Worm (Caenorhabditis elegans) whole organism, young adult: ENCODE data around the gene F26F4.12.
A peak's percentile ranks its signal among the peaks of the same experiment; 100 is the strongest.

Source experiments
- B0035.1 ChIP-seq: sonication (generic microtip); optimal IDR thresholded peaks from 2 replicates; lab custom pipeline; 2016; ENCODE audit warnings: missing genetic modification characterization, mild to moderate bottlenecking, missing compliant biosample characterization, missing genotype, missing genetic modification reagents
- B0261.1 ChIP-seq: sonication (generic microtip); optimal IDR thresholded peaks from 2 replicates; lab custom pipeline; 2016; ENCODE audit warnings: mild to moderate bottlenecking, missing genetic modification characterization, moderate library complexity, missing compliant biosample characterization
- B0336.3 ChIP-seq: fragments of 200-800 bp; sonication (Bioruptor generic); IDR thresholded peaks from 2 replicates; pipeline ENCODE4 v1.3.6; 2022; ENCODE audit warnings: missing genetic modification characterization, missing compliant biosample characterization
- F49E8.2 ChIP-seq: sonication (generic microtip); optimal IDR thresholded peaks from 3 replicates; lab custom pipeline; 2017; ENCODE audit warnings: missing genetic modification characterization, mild to moderate bottlenecking, missing compliant biosample characterization, antibody characterized with exemption, moderate library complexity; ENCODE audit not compliant: insufficient read depth
- F52B5.7 ChIP-seq: sonication (generic microtip); optimal IDR thresholded peaks from 2 replicates; lab custom pipeline; 2016; ENCODE audit warnings: mild to moderate bottlenecking, missing genetic modification characterization, missing compliant biosample characterization
- K11D2.4 ChIP-seq: fragments of 200-800 bp; sonication (Bioruptor generic); IDR thresholded peaks from 2 replicates; pipeline ENCODE4 v1.3.6; 2022; ENCODE audit warnings: missing genetic modification reagents, missing genetic modification characterization, missing compliant biosample characterization
- K12H6.12 ChIP-seq: fragments of 200-800 bp; sonication (Bioruptor generic); optimal IDR thresholded peaks from 2 replicates; lab custom pipeline; 2018; ENCODE audit warnings: mild to moderate bottlenecking, missing genetic modification characterization, missing compliant biosample characterization
- T26A5.8 ChIP-seq: sonication (generic microtip); optimal IDR thresholded peaks from 2 replicates; lab custom pipeline; 2016; ENCODE audit warnings: missing genetic modification characterization, missing compliant biosample characterization
- Y56A3A.18 ChIP-seq: fragments of 200-800 bp; sonication (Bioruptor generic); IDR thresholded peaks from 2 replicates; pipeline ENCODE4 v1.3.6; 2022; ENCODE audit warnings: missing genetic modification reagents, missing genetic modification characterization, missing compliant biosample characterization
- ama-1 ChIP-seq, 3 experiments: fragments of 150-350 bp in 1 of 3; sonication (generic microtip) in 2 of 3; optimal IDR thresholded peaks; 2 replicates each; lab custom pipeline; 2014 to 2018; ENCODE audit warnings: missing biosample characterization in 2 of 3, missing genetic modification characterization in 2 of 3, missing genetic modification reagents in 2 of 3
- aptf-2 ChIP-seq: fragments of 200-800 bp; sonication (Bioruptor generic); conservative IDR thresholded peaks from 2 replicates; pipeline ENCODE4 v1.3.6; 2022; ENCODE audit warnings: missing genetic modification reagents, missing genetic modification characterization, missing compliant biosample characterization
- aptf-3 ChIP-seq: fragments of 200-800 bp; sonication (Bioruptor generic); IDR thresholded peaks from 2 replicates; pipeline ENCODE4 v1.3.6; 2022; ENCODE audit warnings: missing genetic modification characterization, missing compliant biosample characterization
- atf-7 ChIP-seq: sonication (generic microtip); optimal IDR thresholded peaks from 2 replicates; lab custom pipeline; 2017; ENCODE audit warnings: mild to moderate bottlenecking, missing genetic modification characterization, missing compliant biosample characterization
- attf-5 ChIP-seq: fragments of 200-800 bp; sonication (Bioruptor generic); optimal IDR thresholded peaks from 2 replicates; lab custom pipeline; 2018; ENCODE audit warnings: mild to moderate bottlenecking, missing genetic modification characterization, missing compliant biosample characterization
- bed-1 ChIP-seq: fragments of 200-800 bp; sonication (Bioruptor generic); IDR thresholded peaks from 2 replicates; pipeline ENCODE4 v1.3.6; 2022; ENCODE audit warnings: missing genetic modification reagents, missing genetic modification characterization, missing compliant biosample characterization
- ccch-3 ChIP-seq: fragments of 200-800 bp; sonication (Bioruptor generic); optimal IDR thresholded peaks from 2 replicates; lab custom pipeline; 2018; ENCODE audit warnings: mild to moderate bottlenecking, missing genetic modification characterization, missing compliant biosample characterization
- cebp-1 ChIP-seq, 2 experiments: fragments of 200-800 bp in 1 of 2; sonication (Bioruptor generic) in 1 of 2; sonication (generic microtip) in 1 of 2; IDR thresholded peaks in 1 of 2; optimal IDR thresholded peaks in 1 of 2; 2 replicates each; pipeline versions ENCODE4 v1.3.6 to Lab custom; 2017 to 2022; ENCODE audit warnings: missing compliant biosample characterization in 2 of 2, missing genetic modification characterization in 2 of 2, mild to moderate bottlenecking in 1 of 2, missing genetic modification reagents in 1 of 2, moderate library complexity in 1 of 2
- ceh-79 ChIP-seq: sonication (generic microtip); optimal IDR thresholded peaks from 2 replicates; lab custom pipeline; 2017; ENCODE audit warnings: mild to moderate bottlenecking, missing genetic modification characterization, missing compliant biosample characterization
- dox-1 ChIP-seq: fragments of 200-800 bp; sonication (Bioruptor generic); IDR thresholded peaks from 2 replicates; pipeline ENCODE4 v1.3.6; 2022; ENCODE audit warnings: missing genetic modification reagents, missing genetic modification characterization, missing compliant biosample characterization
- dpff-1 ChIP-seq: sonication (generic microtip); optimal IDR thresholded peaks from 2 replicates; lab custom pipeline; 2017; ENCODE audit warnings: mild to moderate bottlenecking, missing genetic modification characterization, missing compliant biosample characterization
- dpl-1 ChIP-seq: fragments of 150-350 bp; optimal IDR thresholded peaks from 2 replicates; lab custom pipeline; 2014; ENCODE audit warnings: missing biosample characterization, missing genetic modification reagents, missing genetic modification characterization
- ets-4 ChIP-seq: fragments of 200-800 bp; sonication (Bioruptor generic); optimal IDR thresholded peaks from 2 replicates; lab custom pipeline; 2018; ENCODE audit warnings: mild to moderate bottlenecking, missing genetic modification characterization, missing compliant biosample characterization
- gei-17 ChIP-seq: fragments of 200-800 bp; sonication (Bioruptor generic); optimal IDR thresholded peaks from 2 replicates; lab custom pipeline; 2018; ENCODE audit warnings: mild to moderate bottlenecking, missing genetic modification characterization, missing compliant biosample characterization
- him-1 ChIP-seq: sonication (generic microtip); optimal IDR thresholded peaks from 2 replicates; lab custom pipeline; 2016; ENCODE audit warnings: missing genotype, missing genetic modification reagents, missing genetic modification characterization, missing compliant biosample characterization
- hlh-26 ChIP-seq: fragments of 200-800 bp; sonication (Bioruptor generic); conservative IDR thresholded peaks from 2 replicates; pipeline ENCODE4 v1.3.6; 2022; ENCODE audit warnings: missing genetic modification reagents, missing genetic modification characterization, missing compliant biosample characterization
- hmg-1.2 ChIP-seq: fragments of 200-800 bp; sonication (Bioruptor generic); IDR thresholded peaks from 2 replicates; pipeline ENCODE4 v1.3.6; 2022; ENCODE audit warnings: missing genetic modification reagents, missing genetic modification characterization, missing compliant biosample characterization
- hmg-20 ChIP-seq: fragments of 200-800 bp; sonication (Bioruptor generic); IDR thresholded peaks from 2 replicates; pipeline ENCODE4 v1.3.6; 2022; ENCODE audit warnings: missing genetic modification reagents, missing genetic modification characterization, missing compliant biosample characterization
- hrde-1 ChIP-seq: sonication (generic microtip); optimal IDR thresholded peaks from 2 replicates; lab custom pipeline; 2016; ENCODE audit warnings: missing genetic modification characterization, mild to moderate bottlenecking, missing compliant biosample characterization, moderate library complexity, missing genotype, missing genetic modification reagents, borderline replicate concordance
- lin-40 ChIP-seq: sonication (generic microtip); optimal IDR thresholded peaks from 2 replicates; lab custom pipeline; 2016; ENCODE audit warnings: missing genetic modification characterization, mild to moderate bottlenecking, missing compliant biosample characterization, missing genotype, missing genetic modification reagents
- madf-6 ChIP-seq: fragments of 200-800 bp; sonication (Bioruptor generic); IDR thresholded peaks from 2 replicates; pipeline ENCODE4 v1.3.6; 2022; ENCODE audit warnings: missing genetic modification reagents, missing genetic modification characterization, missing compliant biosample characterization
- madf-8 ChIP-seq: fragments of 200-800 bp; sonication (Bioruptor generic); conservative IDR thresholded peaks from 2 replicates; pipeline ENCODE4 v1.3.6; 2022; ENCODE audit warnings: missing genetic modification reagents, missing genetic modification characterization, missing compliant biosample characterization
- mcd-1 ChIP-seq: fragments of 200-800 bp; sonication (Bioruptor generic); IDR thresholded peaks from 2 replicates; pipeline ENCODE4 v1.3.6; 2022; ENCODE audit warnings: missing genetic modification reagents, missing genetic modification characterization, missing compliant biosample characterization
- mel-28 ChIP-seq: sonication (generic microtip); optimal IDR thresholded peaks from 2 replicates; lab custom pipeline; 2016; ENCODE audit warnings: borderline replicate concordance, mild to moderate bottlenecking, missing genetic modification characterization, missing compliant biosample characterization
- mxl-1 ChIP-seq: sonication (generic microtip); optimal IDR thresholded peaks from 2 replicates; lab custom pipeline; 2016; ENCODE audit warnings: missing genetic modification characterization, missing compliant biosample characterization
- nfya-1 ChIP-seq: sonication (generic microtip); optimal IDR thresholded peaks from 2 replicates; lab custom pipeline; 2017; ENCODE audit warnings: antibody characterized with exemption, missing compliant biosample characterization, missing genetic modification characterization, borderline replicate concordance; ENCODE audit not compliant: insufficient read depth
- nfya-2 ChIP-seq: fragments of 200-800 bp; sonication (Bioruptor generic); IDR thresholded peaks from 2 replicates; pipeline ENCODE4 v1.3.6; 2022; ENCODE audit warnings: missing genetic modification reagents, missing genetic modification characterization, missing compliant biosample characterization
- pbrm-1 ChIP-seq: fragments of 200-800 bp; sonication (Bioruptor generic); IDR thresholded peaks from 2 replicates; pipeline ENCODE4 v1.3.6; 2022; ENCODE audit warnings: missing genetic modification reagents, missing genetic modification characterization, missing compliant biosample characterization
- rec-8 ChIP-seq, 2 experiments: sonication (generic microtip); optimal IDR thresholded peaks; 2 replicates each; lab custom pipeline; 2016; ENCODE audit warnings: mild to moderate bottlenecking in 2 of 2, missing genetic modification characterization in 2 of 2, missing genetic modification reagents in 2 of 2, missing genotype in 2 of 2, missing biosample characterization in 1 of 2, missing compliant biosample characterization in 1 of 2, moderate library complexity in 1 of 2
- repo-1 ChIP-seq: sonication (generic microtip); optimal IDR thresholded peaks from 2 replicates; lab custom pipeline; 2017; ENCODE audit warnings: mild to moderate bottlenecking, missing genetic modification characterization, missing compliant biosample characterization
- sdz-38 ChIP-seq: sonication (generic microtip); optimal IDR thresholded peaks from 2 replicates; lab custom pipeline; 2016; ENCODE audit warnings: missing genotype, missing genetic modification characterization, missing compliant biosample characterization
- snpc-1.3 ChIP-seq: sonication (generic microtip); optimal IDR thresholded peaks from 2 replicates; lab custom pipeline; 2017; ENCODE audit warnings: missing genetic modification characterization, mild to moderate bottlenecking, missing compliant biosample characterization, antibody characterized with exemption, moderate library complexity, missing genotype, missing genetic modification reagents; ENCODE audit not compliant: insufficient read depth
- snpc-3.4 ChIP-seq: sonication (generic microtip); optimal IDR thresholded peaks from 2 replicates; lab custom pipeline; 2017; ENCODE audit warnings: missing genetic modification characterization, mild to moderate bottlenecking, missing compliant biosample characterization, antibody characterized with exemption, moderate library complexity, missing genotype, missing genetic modification reagents
- unc-130 ChIP-seq: sonication (generic microtip); optimal IDR thresholded peaks from 2 replicates; lab custom pipeline; 2016; ENCODE audit warnings: missing genetic modification reagents, missing genetic modification characterization, missing compliant biosample characterization
- unc-62 ChIP-seq: fragments of 150-350 bp; optimal IDR thresholded peaks from 2 replicates; lab custom pipeline; 2014; ENCODE audit warnings: missing biosample characterization, missing genetic modification reagents, missing genetic modification characterization
- xnd-1 ChIP-seq: sonication (generic microtip); optimal IDR thresholded peaks from 2 replicates; lab custom pipeline; 2016; ENCODE audit warnings: missing genotype, missing genetic modification reagents, missing genetic modification characterization, missing compliant biosample characterization
- ztf-25 ChIP-seq: fragments of 200-800 bp; sonication (Bioruptor generic); IDR thresholded peaks from 2 replicates; pipeline ENCODE4 v1.3.6; 2022; ENCODE audit warnings: missing genetic modification reagents, missing genetic modification characterization, missing compliant biosample characterization
- ztf-28 ChIP-seq: fragments of 200-800 bp; sonication (Bioruptor generic); IDR thresholded peaks from 2 replicates; pipeline ENCODE4 v1.3.6; 2022; ENCODE audit warnings: missing genetic modification reagents, missing genetic modification characterization, missing compliant biosample characterization

Gene F26F4.12

ce11 chrIII:4899728-4900127, 10.1 kb downstream of the F26F4.12 start (continued):
- TF ChIP-seq ztf-25, result 0 out of 2 replicates have a peak, but pooled peaks have one; percentile 70
- peak; percentile 86 for TF ChIP-seq ztf-28 (GFP tag; lab: Robert Waterston, UW)
- TF ChIP-seq unc-130, result peak; percentile 9
- TF ChIP-seq cebp-1 (GFP tag; IDR thresholded peaks at IDR 0.05; lab: Robert Waterston, UW), result peak; percentile 87
- peak; percentile 98 for TF ChIP-seq cebp-1 (tag; optimal IDR thresholded peaks at IDR 0.05; lab: Kevin White, UChicago)
- TF ChIP-seq attf-5 (GFP tag; lab: Kevin White, UChicago), result peak; percentile 99
- TF ChIP-seq snpc-3.4 (tag; lab: Kevin White, UChicago), result no peak
- TF ChIP-seq hrde-1 (tag; lab: Kevin White, UChicago), result no peak
- peak; percentile 6 for TF ChIP-seq F49E8.2 (tag; lab: Kevin White, UChicago)
- TF ChIP-seq ama-1 (optimal IDR thresholded peaks at IDR 0.05; lab: Kevin White, UChicago), result no peak
- no peak for TF ChIP-seq ama-1 (GFP tag; optimal IDR thresholded peaks at IDR 0.05; lab: Kevin White, UChicago)
- TF ChIP-seq pbrm-1 (GFP tag; lab: Robert Waterston, UW), result peak; percentile 97
- TF ChIP-seq lin-40 (tag; lab: Kevin White, UChicago), result peak; percentile 99
- no peak for TF ChIP-seq T26A5.8
- TF ChIP-seq ccch-3 (GFP tag; lab: Kevin White, UChicago), result no peak
- no peak for TF ChIP-seq xnd-1
- peak; percentile 100 for TF ChIP-seq atf-7 (tag; lab: Kevin White, UChicago)
- peak; percentile 88 for TF ChIP-seq Y56A3A.18 (GFP tag; lab: Robert Waterston, UW)
- peak; percentile 93 for TF ChIP-seq ceh-79
- no peak for TF ChIP-seq sdz-38 (tag; lab: Kevin White, UChicago)
- peak; percentile 98 for TF ChIP-seq K11D2.4 (GFP tag; lab: Robert Waterston, UW)
- TF ChIP-seq dpff-1 (tag; lab: Kevin White, UChicago), result peak; percentile 7
- peak; percentile 86; the same call in 1 of the 2 replicates for TF ChIP-seq bed-1 (GFP tag; lab: Robert Waterston, UW)
- TF ChIP-seq nfya-2 (GFP tag; lab: Robert Waterston, UW), result no peak
- peak; percentile 99 for TF ChIP-seq ets-4 (GFP tag; lab: Kevin White, UChicago)
- TF ChIP-seq K12H6.12 (tag; lab: Kevin White, UChicago), result peak; percentile 100
- TF ChIP-seq repo-1 (tag; lab: Kevin White, UChicago), result peak; percentile 97
- peak; percentile 58 for TF ChIP-seq mxl-1 (tag; lab: Kevin White, UChicago)
- TF ChIP-seq B0261.1 (tag; lab: Kevin White, UChicago), result peak; percentile 37
- TF ChIP-seq unc-62 (GFP tag; lab: Kevin White, UChicago), result peak; percentile 77
- peak; percentile 78 for TF ChIP-seq madf-6
- peak; percentile 48 for TF ChIP-seq mel-28 (tag; lab: Kevin White, UChicago)
- no peak for TF ChIP-seq hlh-26 (GFP tag; lab: Robert Waterston, UW)
- peak; percentile 73; the same call in 1 of the 2 replicates for TF ChIP-seq aptf-2 (GFP tag; lab: Robert Waterston, UW)
- peak; percentile 32 for TF ChIP-seq dpl-1
- peak; percentile 97 for TF ChIP-seq mcd-1 (GFP tag; lab: Robert Waterston, UW)
- TF ChIP-seq gei-17 (GFP tag; lab: Kevin White, UChicago), result peak; percentile 92
- TF ChIP-seq rec-8 (tag; optimal IDR thresholded peaks at IDR 0.05; lab: Kevin White, UChicago), result no peak
- peak; percentile 95 for TF ChIP-seq hmg-1.2 (GFP tag; lab: Robert Waterston, UW)
- TF ChIP-seq B0336.3 (GFP tag; lab: Robert Waterston, UW), result peak; percentile 100
- peak; percentile 93 for TF ChIP-seq B0035.1 (tag; lab: Kevin White, UChicago)
- peak; percentile 83; the same call in 1 of the 2 replicates for TF ChIP-seq hmg-20 (GFP tag; lab: Robert Waterston, UW)
- TF ChIP-seq snpc-1.3 (tag; lab: Kevin White, UChicago), result no peak
- no peak for TF ChIP-seq aptf-3 (GFP tag; lab: Robert Waterston, UW)
- peak; percentile 95 for TF ChIP-seq F52B5.7 (tag; lab: Kevin White, UChicago)
- peak; percentile 99 for TF ChIP-seq dox-1 (GFP tag; lab: Robert Waterston, UW)
- TF ChIP-seq him-1 (tag; lab: Kevin White, UChicago), result no peak
- peak; percentile 47 for TF ChIP-seq madf-8 (GFP tag; lab: Robert Waterston, UW)
- no peak for TF ChIP-seq nfya-1
